Worm (Caenorhabditis elegans): ENCODE measurements around the gene C35A5.5.

C35A5.5 gene

ce11 chrV:10476864-10477443 is 28.7 kb upstream of the C35A5.5 start (continued):
- TF ChIP-seq mdt-29 (GFP tag; IDR thresholded peaks at IDR 0.05) (no peak), mxl-2 (GFP tag; conservative IDR thresholded peaks at IDR 0.05) (no peak), ces-1 (GFP tag; optimal IDR thresholded peaks at IDR 0.05) (no peak), Y75B8A.6 (GFP tag; IDR thresholded peaks at IDR 0.05) (no peak), nhr-42 (GFP tag; IDR thresholded peaks at IDR 0.05) (no peak), ctbp-1 (GFP tag; IDR thresholded peaks at IDR 0.05) (no peak), T20F7.1 (GFP tag; optimal IDR thresholded peaks at IDR 0.05) (no peak), R02D3.7 (tag; optimal IDR thresholded peaks at IDR 0.05) (no peak), mdl-1 (tag; optimal IDR thresholded peaks at IDR 0.05) (no peak), ztf-7 (tag; optimal IDR thresholded peaks at IDR 0.05) (no peak), ceh-20 (GFP tag; IDR thresholded peaks at IDR 0.05) (no peak), duxl-1 (tag; optimal IDR thresholded peaks at IDR 0.05; ENCODE audit: poor library complexity) (no peak), ceh-82 (tag; optimal IDR thresholded peaks at IDR 0.05) (no peak), dpl-1 (GFP tag; optimal IDR thresholded peaks at IDR 0.05) (no peak), nhr-28 (tag; optimal IDR thresholded peaks at IDR 0.05) (peak; percentile 20), lin-29 (GFP tag; IDR thresholded peaks at IDR 0.05) (no peak), lin-1 (GFP tag; IDR thresholded peaks at IDR 0.05) (no peak), ZK546.5 (tag; optimal IDR thresholded peaks at IDR 0.05) (no peak), nhr-237 (tag; optimal IDR thresholded peaks at IDR 0.05) (no peak), nhr-41 (GFP tag; IDR thresholded peaks at IDR 0.05) (no peak), sdz-12 (GFP tag; optimal IDR thresholded peaks at IDR 0.05) (no peak), hlh-11 (tag; optimal IDR thresholded peaks at IDR 0.05) (no peak), ama-1 (optimal IDR thresholded peaks at IDR 0.05) (peak; percentile 93), nhr-102 (tag; optimal IDR thresholded peaks at IDR 0.05) (no peak), lin-39 (tag; optimal IDR thresholded peaks at IDR 0.05) (no peak), mep-1 (tag; optimal IDR thresholded peaks at IDR 0.05) (peak; percentile 56), lin-13 (GFP tag; optimal IDR thresholded peaks at IDR 0.05) (no peak), jun-1 (tag; optimal IDR thresholded peaks at IDR 0.05) (no peak), nhr-25 (tag; optimal IDR thresholded peaks at IDR 0.05; ENCODE audit: borderline replicate concordance, insufficient read depth) (no peak), ceh-62 (tag; optimal IDR thresholded peaks at IDR 0.05) (no peak), vab-7 (GFP tag; IDR thresholded peaks at IDR 0.05) (no peak), pha-4 (GFP tag; IDR thresholded peaks at IDR 0.05) (no peak), pha-4 (tag; optimal IDR thresholded peaks at IDR 0.05) (no peak)

DNA sequence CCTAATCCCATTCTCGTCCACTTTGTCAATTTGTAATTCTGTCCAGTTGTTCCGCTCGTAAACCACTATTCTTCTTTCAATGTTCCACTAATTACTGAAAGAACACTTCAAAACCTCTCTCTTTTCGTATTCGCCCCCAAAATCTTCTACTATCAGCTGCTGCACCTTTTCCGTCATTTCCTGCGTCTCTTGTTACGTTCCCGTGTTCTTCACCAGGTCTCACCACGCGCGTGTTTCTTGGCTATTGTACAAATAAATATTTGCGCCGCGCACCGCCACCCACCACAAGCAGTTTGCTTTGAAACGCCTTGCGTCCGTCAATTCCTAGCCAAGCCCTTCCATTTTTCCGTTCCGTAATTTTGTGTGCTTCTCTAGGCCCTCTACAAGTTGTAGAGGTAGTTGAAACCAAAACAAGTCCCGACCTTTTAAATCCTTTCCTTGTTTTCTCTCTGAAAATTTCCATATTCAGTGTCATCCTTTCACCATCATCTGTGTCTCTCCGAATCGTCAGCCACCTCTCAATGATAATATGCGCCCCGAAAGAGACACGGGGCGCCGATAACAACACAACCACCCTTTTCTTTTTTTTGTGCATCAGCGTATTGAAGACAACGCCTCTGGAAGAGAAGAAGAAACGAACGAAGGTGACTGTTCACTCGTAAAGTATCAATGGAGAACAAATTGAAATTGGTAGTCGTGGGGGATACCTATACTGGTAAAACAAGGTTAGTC is 27.4 kb upstream of the C35A5.5 start, which contains the start of the genes crp-1 and Y32F6B.9:
TSS of gene crp-1 (plus strand) at position 468 of the 732 bp plus-strand sequence.
TSS of gene Y32F6B.9 (plus strand) at position 603 of the 732 bp plus-strand sequence.
- no peak for TF ChIP-seq daf-16 (GFP tag; optimal IDR thresholded peaks at IDR 0.05)
- TF ChIP-seq daf-16 (tag; optimal IDR thresholded peaks at IDR 0.05) = peak; percentile 44
- peak; percentile 49 for TF ChIP-seq hlh-30 (tag; optimal IDR thresholded peaks at IDR 0.05; ENCODE audit: insufficient read depth)
- peak in 1 of 2 experiments; percentile 23 for TF ChIP-seq unc-62 (GFP tag; optimal IDR thresholded peaks at IDR 0.05 in 1 of 2)
- no peak for TF ChIP-seq unc-62 (tag; optimal IDR thresholded peaks at IDR 0.05)
- TF ChIP-seq hif-1 (tag; optimal IDR thresholded peaks at IDR 0.05) = peak in 1 of 2 experiments; percentile 13
- no peak for TF ChIP-seq cey-2 (tag; optimal IDR thresholded peaks at IDR 0.05; ENCODE audit: borderline replicate concordance, insufficient read depth)
- TF ChIP-seq aha-1 (tag) = peak; percentile 95
- peak in 1 of 2 experiments; percentile 17 for TF ChIP-seq mdl-1 (tag; optimal IDR thresholded peaks at IDR 0.05)
- peak; percentile 60 for TF ChIP-seq pqm-1 (tag; optimal IDR thresholded peaks at IDR 0.05)
- TF ChIP-seq hlh-11 (tag; optimal IDR thresholded peaks at IDR 0.05) = peak; percentile 54
- TF ChIP-seq R02D3.7 (tag; optimal IDR thresholded peaks at IDR 0.05) = no peak
- TF ChIP-seq nhr-28 (tag; optimal IDR thresholded peaks at IDR 0.05) = peak; percentile 40
- no peak for TF ChIP-seq nhr-10 (tag; optimal IDR thresholded peaks at IDR 0.05)
- peak; percentile 41; the same call in 1 of the 2 replicates for TF ChIP-seq dmd-6 (GFP tag; IDR thresholded peaks at IDR 0.05)

Data from whole organism, L4 larva.